Fruit fly (Drosophila melanogaster) Kc167 (cell line): ENCODE results near the gene dnk.

Experiments used
- Myc ChIP-seq: fragments of >200 bp; optimal IDR thresholded peaks from 2 replicates; lab custom pipeline; 2017; ENCODE audit warnings: missing external identifiers
- Sin3A ChIP-seq: fragments of >200 bp; optimal IDR thresholded peaks from 2 replicates; lab custom pipeline; 2018; ENCODE audit warnings: missing external identifiers
- h ChIP-seq: fragments of >200 bp; optimal IDR thresholded peaks from 3 replicates; lab custom pipeline; 2018; ENCODE audit warnings: missing external identifiers
- insv ChIP-seq: fragments of >200 bp; optimal IDR thresholded peaks from 3 replicates; lab custom pipeline; 2018; ENCODE audit warnings: missing external identifiers
- psq ChIP-seq: fragments of >200 bp; optimal IDR thresholded peaks from 2 replicates; lab custom pipeline; 2017; ENCODE audit warnings: missing external identifiers
- ttk ChIP-seq: sonication (Bioruptor generic); optimal IDR thresholded peaks from 2 replicates; lab custom pipeline; 2017; ENCODE audit warnings: missing external identifiers

Gene dnk

DNA sequence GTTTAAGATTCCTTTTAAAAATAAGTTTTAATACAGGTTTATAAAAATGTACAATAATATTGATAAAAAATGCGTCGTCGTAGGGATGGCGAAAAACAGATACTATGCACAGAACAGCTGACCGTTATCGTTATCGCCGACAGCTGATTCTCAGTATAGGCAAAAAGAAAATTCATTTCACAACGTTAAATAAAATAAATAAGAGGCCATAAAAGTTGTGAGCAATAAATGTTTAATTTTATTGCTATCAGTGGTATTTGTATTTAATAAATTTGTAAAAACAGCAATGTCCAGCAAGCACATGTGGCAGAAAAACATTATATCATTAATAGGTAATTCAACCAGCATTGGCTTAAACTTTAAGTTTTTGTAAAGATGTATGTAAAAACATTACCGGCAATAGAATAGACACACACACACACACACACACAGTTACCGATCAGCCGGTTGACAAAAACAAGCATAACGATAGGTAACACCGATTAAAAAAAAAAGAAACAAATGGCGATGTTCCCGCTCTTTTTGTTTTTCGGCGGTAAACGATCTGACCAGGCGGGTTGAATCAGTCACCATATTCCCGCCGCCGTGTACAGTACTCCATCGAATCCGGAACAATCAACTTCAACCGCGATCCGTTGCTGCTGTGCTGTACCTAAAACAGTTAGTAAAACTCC lies at the start of gene dnk, which contains the start of gene Smu1:
Gene dnk (plus strand): TSS at position 133 of the 674 bp plus-strand sequence.
Gene Smu1 (minus strand): TSS at position 462 of the 674 bp plus-strand sequence.
- TF ChIP-seq ttk = no peak
- TF ChIP-seq h = no peak
- no peak for TF ChIP-seq Sin3A (lab: Kevin White, UChicago)
- TF ChIP-seq insv (lab: Kevin White, UChicago) = no peak
- no peak for TF ChIP-seq Myc (lab: Kevin White, UChicago)
- no peak for TF ChIP-seq psq

DNA sequence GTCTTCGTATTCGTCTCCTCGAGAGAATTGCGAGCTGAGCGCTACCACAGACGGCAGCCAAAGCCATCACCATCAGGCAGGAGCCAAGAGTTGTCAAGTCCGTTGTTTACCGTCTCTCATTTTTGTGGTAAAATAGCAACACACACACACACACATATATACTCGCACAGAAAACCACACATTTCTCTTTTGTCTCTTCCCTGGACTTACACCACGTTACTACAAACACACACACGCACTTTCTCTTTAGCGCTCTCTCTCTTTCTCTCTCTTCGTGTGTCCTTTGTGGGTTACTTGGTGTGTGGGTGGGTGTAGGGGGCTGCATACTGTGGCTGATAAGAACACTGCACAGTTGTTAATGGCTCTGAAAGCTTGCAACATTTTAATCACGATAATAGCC lies 49.1 kb upstream of the dnk start:
- TF ChIP-seq ttk (no peak), insv (lab: Kevin White, UChicago) (no peak)

DNA sequence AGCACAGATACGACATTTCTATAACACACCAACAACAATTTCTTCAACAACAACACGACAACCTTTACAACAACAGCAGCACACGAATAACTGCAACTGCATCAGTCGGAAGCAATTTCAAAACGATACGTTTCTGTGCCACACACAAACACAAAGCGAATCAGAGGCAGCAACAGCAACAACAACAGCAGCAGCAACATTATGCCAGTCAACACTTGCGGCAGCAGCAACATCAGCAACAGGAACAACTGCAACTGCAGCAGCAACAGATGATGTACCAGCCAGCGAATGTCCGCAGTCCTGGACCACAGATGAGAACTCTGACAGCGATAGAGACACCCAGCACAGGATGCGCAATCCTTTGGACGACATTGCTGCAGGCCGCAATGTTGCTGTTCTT lies 33.5 kb upstream of the dnk start:
- TF ChIP-seq Sin3A (lab: Kevin White, UChicago) = no peak
- no peak for TF ChIP-seq insv (lab: Kevin White, UChicago)
- no peak for TF ChIP-seq psq
- no peak for TF ChIP-seq Myc (lab: Kevin White, UChicago)
- no peak for TF ChIP-seq h
- TF ChIP-seq ttk = no peak

DNA sequence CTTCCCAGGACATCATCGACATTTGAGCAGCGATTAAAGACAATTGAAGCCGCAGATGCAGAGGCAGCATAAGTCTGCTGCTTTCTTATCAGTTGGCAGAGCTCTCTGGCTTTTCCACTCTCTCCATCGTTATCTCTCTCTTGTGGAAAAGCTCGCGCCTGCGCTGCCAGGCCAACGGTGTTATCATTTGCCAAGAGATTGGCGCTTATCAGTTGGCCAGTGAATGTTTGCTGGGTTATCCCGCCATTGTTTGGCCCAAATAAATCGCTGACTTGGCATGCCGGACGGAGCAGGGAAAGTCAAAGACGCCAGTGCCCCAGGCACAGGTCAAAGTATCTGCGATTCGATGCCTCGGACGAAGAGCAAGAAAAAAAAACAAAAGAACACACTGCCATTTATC lies 31.7 kb upstream of the dnk start:
- TF ChIP-seq ttk (no peak), psq (no peak), insv (lab: Kevin White, UChicago) (no peak), Myc (lab: Kevin White, UChicago) (no peak), Sin3A (lab: Kevin White, UChicago) (no peak), h (no peak)

DNA sequence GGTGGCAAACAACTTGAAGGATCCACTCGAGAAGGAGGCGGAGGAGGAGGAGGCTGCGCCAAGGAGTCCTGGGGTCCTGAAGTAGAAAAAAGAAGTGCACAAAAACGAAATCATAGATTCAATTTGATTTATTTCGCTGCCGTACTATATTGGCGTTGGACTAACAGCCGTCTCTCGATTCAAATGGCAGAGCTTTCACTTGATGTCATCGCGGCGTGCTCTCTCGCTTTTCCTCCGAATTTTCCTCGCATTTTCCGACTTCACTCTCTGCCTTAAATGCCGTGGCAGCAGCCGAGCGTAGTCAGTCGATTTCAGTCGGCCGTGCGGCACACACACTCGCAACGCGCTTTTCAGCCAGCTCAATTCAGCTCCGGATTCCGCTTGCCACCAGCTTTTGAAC lies 30.9 kb upstream of the dnk start, which contains the start of gene CG43732:
Gene CG43732 (plus strand): TSS at position 301 of the 400 bp plus-strand sequence.
- TF ChIP-seq insv (lab: Kevin White, UChicago) = no peak
- TF ChIP-seq h = no peak
- no peak for TF ChIP-seq Sin3A (lab: Kevin White, UChicago)
- no peak for TF ChIP-seq psq
- TF ChIP-seq Myc (lab: Kevin White, UChicago) = no peak
- no peak for TF ChIP-seq ttk

DNA sequence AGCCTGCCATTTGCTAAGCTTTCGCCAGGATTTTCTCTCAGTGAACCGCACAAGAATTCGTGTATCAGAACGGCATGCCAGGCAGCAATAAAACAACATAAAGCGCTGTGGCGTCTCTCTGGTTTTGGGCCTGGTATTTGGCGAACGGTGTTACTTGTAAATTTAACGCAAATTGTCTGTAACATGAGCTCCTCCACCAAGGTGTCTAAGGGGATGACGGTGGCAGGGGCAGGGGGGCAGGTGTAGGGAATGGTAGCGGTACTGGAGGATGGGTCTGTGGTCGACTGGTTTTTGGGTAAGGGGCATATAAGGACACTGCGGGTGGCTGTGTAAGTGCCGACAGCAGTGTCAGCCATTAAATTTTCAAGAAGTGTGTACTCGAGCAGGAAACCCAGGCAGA lies 16.0 kb upstream of the dnk start:
- no peak for TF ChIP-seq Sin3A (lab: Kevin White, UChicago)
- no peak for TF ChIP-seq psq
- no peak for TF ChIP-seq insv (lab: Kevin White, UChicago)
- no peak for TF ChIP-seq Myc (lab: Kevin White, UChicago)
- no peak for TF ChIP-seq ttk
- no peak for TF ChIP-seq h

DNA sequence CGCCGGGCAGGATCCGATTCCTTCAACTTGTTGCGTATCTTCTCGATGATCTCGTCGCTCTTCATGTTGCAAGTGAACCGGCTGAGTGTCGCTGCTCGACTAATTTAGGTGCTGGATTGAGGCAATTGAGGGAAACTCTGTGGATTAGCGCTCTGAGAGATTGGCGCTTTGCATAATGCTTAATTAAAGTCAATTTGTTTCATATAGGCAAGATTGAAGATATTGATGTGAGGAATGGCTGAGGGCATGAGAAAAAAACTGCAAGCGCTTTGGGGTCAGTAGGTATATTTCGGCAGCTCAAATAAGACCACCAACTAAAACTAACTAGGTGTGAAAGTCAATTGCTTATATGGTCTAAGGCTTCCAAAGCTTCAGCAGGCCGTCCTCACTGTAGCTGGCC lies 2.1 kb upstream of the dnk start, which contains the start of gene euc:
Gene euc (minus strand): TSS at position 101 of the 400 bp plus-strand sequence.
- TF ChIP-seq Sin3A (lab: Kevin White, UChicago) (no peak), Myc (lab: Kevin White, UChicago) (no peak), h (no peak), insv (lab: Kevin White, UChicago) (no peak), psq (no peak)

DNA sequence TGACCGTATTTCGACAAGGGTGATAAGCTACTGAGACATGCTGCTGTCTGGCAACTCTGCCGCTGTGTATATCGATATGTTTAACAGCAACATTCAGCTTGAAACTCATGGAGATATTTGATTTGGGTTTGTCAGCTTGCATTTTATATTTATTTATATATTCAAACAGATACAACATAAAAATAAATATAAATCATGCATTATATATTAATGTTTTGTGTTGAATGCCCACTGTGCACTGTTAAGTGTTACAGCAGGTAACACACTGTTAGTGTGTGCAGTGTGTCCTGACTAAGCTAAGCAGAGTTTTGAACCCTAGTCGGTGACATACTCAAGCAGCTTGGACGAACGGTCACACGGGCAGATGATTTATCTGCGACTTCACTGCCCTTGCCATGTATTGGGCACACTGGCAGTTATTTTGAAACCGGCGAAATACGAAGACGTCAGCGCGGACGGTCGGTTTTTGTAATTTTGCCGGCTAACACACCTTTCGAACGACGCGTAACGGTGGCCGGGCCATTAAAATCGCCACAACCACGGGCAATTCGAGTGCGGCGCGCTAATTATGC lies 2.9 kb downstream of the dnk start, which contains the start of the genes snRNP-U1-C and gukh:
Gene snRNP-U1-C (minus strand): TSS at position 37 of the 572 bp plus-strand sequence.
Gene gukh (plus strand): TSS at position 412 of the 572 bp plus-strand sequence.
- no peak for TF ChIP-seq insv (lab: Kevin White, UChicago)
- TF ChIP-seq psq = no peak

DNA sequence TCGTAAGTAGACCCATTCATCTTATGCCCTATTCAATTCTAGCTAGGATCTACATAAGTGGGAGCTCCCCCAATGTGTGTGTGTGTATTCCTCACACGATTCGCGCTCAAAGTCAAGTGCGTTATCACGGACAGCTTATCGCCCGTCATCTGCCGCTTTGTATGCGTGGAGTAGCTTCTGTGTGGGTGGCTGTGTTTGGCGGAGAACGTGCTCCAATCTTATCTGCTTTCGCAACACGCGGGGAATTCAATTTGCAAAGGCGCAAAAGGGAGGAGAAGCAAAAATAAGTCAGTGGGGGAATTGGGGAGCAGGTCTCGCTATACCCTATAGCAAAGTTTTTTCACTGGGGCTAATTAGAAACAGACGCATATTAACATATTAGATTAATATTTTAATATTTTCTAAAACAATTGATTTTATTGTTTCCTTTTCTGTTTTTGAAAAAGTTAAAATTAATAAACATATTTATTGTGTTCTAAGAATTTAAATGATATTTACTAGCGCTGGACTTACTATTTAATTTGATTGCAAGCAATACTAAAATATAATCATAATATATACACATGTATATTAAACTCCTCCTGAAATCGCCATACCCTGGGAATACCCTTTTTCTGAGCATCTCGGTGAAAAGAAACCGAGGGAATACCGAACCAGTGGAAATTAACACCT lies 4.5 kb downstream of the dnk start:
- no peak for TF ChIP-seq h
- no peak for TF ChIP-seq Sin3A (lab: Kevin White, UChicago)
- TF ChIP-seq psq = no peak
- TF ChIP-seq ttk = no peak
- TF ChIP-seq insv (lab: Kevin White, UChicago) = no peak
- no peak for TF ChIP-seq Myc (lab: Kevin White, UChicago)

DNA sequence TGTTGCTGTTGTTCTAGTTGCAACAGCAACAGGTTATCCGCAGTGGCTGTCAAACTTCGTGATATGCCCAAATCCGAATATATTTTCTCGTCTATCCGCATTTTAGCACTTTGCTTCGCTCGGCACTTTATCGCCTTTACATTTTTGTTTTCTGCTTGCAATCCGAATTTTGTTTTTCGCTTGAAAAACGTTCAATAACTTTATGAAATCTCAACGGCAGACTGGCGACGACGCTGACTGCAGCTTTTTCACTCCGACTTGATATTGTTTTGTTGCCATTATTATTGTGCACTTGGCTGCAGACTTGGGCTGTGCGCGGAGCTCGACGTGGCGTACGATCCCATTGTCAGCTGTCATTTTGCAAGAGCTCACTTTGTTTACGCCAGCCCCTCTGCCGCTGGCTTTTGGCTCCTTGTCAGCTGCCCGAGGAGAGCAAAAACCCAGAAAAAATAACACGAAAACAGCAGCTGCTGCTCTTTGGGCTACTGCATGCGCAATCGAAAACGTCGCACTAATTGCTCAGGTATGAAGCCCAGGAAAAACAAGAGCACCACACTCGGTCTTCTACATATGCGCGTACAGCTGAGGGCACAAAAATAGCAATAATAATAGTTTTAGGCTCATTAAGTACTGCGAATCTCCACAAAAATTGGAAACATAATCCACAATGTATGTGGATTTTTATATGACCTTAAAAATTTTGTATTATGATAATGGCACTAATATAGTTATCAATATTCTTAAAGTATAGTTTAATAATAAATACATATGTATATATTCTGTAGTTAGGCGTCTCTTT lies 5.5 kb downstream of the dnk start:
- TF ChIP-seq psq (no peak), insv (lab: Kevin White, UChicago) (no peak), ttk (no peak), Sin3A (lab: Kevin White, UChicago) (no peak), h (no peak), Myc (lab: Kevin White, UChicago) (no peak)

DNA sequence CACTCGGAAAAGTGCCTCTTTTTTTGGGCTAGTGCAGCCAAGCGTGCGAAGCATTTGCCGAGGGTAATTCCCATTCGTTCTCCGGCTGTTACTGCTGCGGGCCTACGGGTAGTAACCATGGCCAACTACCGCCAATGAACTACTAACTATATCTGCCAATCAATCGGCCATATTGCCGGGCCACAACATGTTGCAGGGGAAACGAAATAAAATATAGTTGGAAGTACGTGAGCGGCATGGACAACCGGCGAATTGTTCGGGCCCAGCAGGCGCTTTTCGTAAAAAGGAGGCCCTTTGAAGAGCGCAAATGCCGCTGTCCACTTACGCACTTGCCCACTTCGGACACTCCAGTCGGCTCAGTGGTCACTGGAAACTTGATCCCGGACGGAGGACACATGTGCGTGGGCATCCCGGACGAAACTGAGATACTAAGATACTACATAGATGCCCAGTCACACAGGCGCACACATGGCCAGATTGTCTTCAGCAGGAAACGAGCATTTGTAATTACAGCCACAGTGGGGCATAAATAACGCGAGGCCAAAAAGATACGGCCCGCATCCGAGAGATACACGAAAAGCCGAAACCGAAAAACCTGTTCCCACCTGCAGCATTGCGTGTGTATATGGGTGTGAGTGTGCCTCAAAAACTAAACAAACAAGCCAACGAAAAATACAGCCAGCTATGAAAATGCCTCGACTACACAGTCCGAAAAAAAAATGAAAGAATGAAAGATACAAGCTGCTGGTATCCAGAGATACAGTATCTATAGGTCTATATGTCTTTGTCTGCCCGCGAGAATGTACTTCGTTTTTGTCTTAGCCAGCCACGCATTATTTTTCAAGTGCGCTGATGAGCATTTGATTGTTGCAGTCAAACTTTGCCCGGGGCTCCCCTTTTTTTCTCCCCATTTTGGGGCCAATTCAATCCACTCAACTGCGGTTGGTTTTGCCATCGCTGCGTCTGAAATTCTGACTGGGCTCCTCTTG lies 6.9 kb downstream of the dnk start:
- no peak for TF ChIP-seq insv (lab: Kevin White, UChicago)
- TF ChIP-seq Sin3A (lab: Kevin White, UChicago) = no peak
- TF ChIP-seq Myc (lab: Kevin White, UChicago) = no peak
- TF ChIP-seq ttk = no peak
- TF ChIP-seq psq = no peak
- no peak for TF ChIP-seq h
